Fruit fly (Drosophila melanogaster): Measurements from ENCODE around the gene Apl.

The Apl gene

dm6 chr3L:16584074-16584578, 10.9 kb upstream of the Apl start, which contains the start of gene UQCR-C2 (continued):
- TF ChIP-seq CG11696 (GFP tag; IDR thresholded peaks at IDR 0.05): no peak
- no peak for TF ChIP-seq en (GFP tag; optimal IDR thresholded peaks at IDR 0.05)
- no peak for TF ChIP-seq zen2 (GFP tag; IDR thresholded peaks at IDR 0.05; ENCODE audit: partially characterized antibody)
- no peak for TF ChIP-seq Trl (optimal IDR thresholded peaks at IDR 0.05)
- no peak for TF ChIP-seq Trl (GFP tag; optimal IDR thresholded peaks at IDR 0.05)
- no peak for TF ChIP-seq gcm2 (GFP tag; optimal IDR thresholded peaks at IDR 0.05)
- TF ChIP-seq CG32532 (GFP tag; IDR thresholded peaks at IDR 0.05): peak; percentile 16; the same call in 1 of the 2 replicates
- no peak for TF ChIP-seq CG12104 (GFP tag; optimal IDR thresholded peaks at IDR 0.05)
- no peak for TF ChIP-seq sisA (GFP tag; IDR thresholded peaks at IDR 0.05)
- TF ChIP-seq Blimp-1 (GFP tag; optimal IDR thresholded peaks at IDR 0.05): no peak
- TF ChIP-seq NC2β (GFP tag; optimal IDR thresholded peaks at IDR 0.05): peak; percentile 58
- TF ChIP-seq pita (GFP tag; optimal IDR thresholded peaks at IDR 0.05): no peak
- 0 out of 4 replicates have a peak, but pooled peaks have one; percentile 28 for TF ChIP-seq chinmo (GFP tag; IDR thresholded peaks at IDR 0.05; ENCODE audit: partially characterized antibody)
- TF ChIP-seq Dp (GFP tag; optimal IDR thresholded peaks at IDR 0.05): peak; percentile 64
- TF ChIP-seq CG9797 (GFP tag; optimal IDR thresholded peaks at IDR 0.05): peak; percentile 91
- TF ChIP-seq Ada2b (GFP tag; IDR thresholded peaks at IDR 0.05): no peak
- TF ChIP-seq HHEX (GFP tag; optimal IDR thresholded peaks at IDR 0.05): no peak
- no peak for TF ChIP-seq CG11247 (GFP tag; IDR thresholded peaks at IDR 0.05)
- no peak for TF ChIP-seq CG31388 (GFP tag; optimal IDR thresholded peaks at IDR 0.05)
- TF ChIP-seq CG4820 (GFP tag; optimal IDR thresholded peaks at IDR 0.05): no peak
- peak in 1 of 2 experiments; percentile 83 for TF ChIP-seq crp (GFP tag; optimal IDR thresholded peaks at IDR 0.05)
- TF ChIP-seq dm (GFP tag; optimal IDR thresholded peaks at IDR 0.05): no peak
- TF ChIP-seq CG11560 (tag; IDR thresholded peaks at IDR 0.05): no peak
- TF ChIP-seq Dfd (GFP tag; optimal IDR thresholded peaks at IDR 0.05): no peak
- TF ChIP-seq Xbp1 (GFP tag; optimal IDR thresholded peaks at IDR 0.05): peak; percentile 2
- TF ChIP-seq z (GFP tag; IDR thresholded peaks at IDR 0.05): no peak
- no peak for TF ChIP-seq Ravus (GFP tag; IDR thresholded peaks at IDR 0.05)
- no peak for TF ChIP-seq pum (GFP tag; optimal IDR thresholded peaks at IDR 0.05)
- peak; percentile 67 for TF ChIP-seq Sry-δ (GFP tag; optimal IDR thresholded peaks at IDR 0.05)
- TF ChIP-seq al (GFP tag; IDR thresholded peaks at IDR 0.05): no peak
- no peak for TF ChIP-seq CG10462 (GFP tag; optimal IDR thresholded peaks at IDR 0.05)
- peak; percentile 14 for TF ChIP-seq CG15601 (tag; optimal IDR thresholded peaks at IDR 0.05)
- TF ChIP-seq so (GFP tag; IDR thresholded peaks at IDR 0.05): no peak
- TF ChIP-seq CG4328 (GFP tag; optimal IDR thresholded peaks at IDR 0.05): no peak
- TF ChIP-seq Dip2 (GFP tag; IDR thresholded peaks at IDR 0.05): no peak
- TF ChIP-seq nerfin-1 (tag; optimal IDR thresholded peaks at IDR 0.05): peak; percentile 20
- no peak for TF ChIP-seq sqz (GFP tag; optimal IDR thresholded peaks at IDR 0.05)
- TF ChIP-seq CG10366 (GFP tag; IDR thresholded peaks at IDR 0.05): no peak
- no peak for TF ChIP-seq peb (GFP tag; IDR thresholded peaks at IDR 0.05)
- peak; percentile 98 for TF ChIP-seq gfzf (GFP tag; optimal IDR thresholded peaks at IDR 0.05)
- no peak for TF ChIP-seq Nf-YB (GFP tag; optimal IDR thresholded peaks at IDR 0.05)
- TF ChIP-seq HLH3B (GFP tag; IDR thresholded peaks at IDR 0.05): no peak
- TF ChIP-seq grau (tag; optimal IDR thresholded peaks at IDR 0.05): peak; percentile 41
- peak; percentile 63 for TF ChIP-seq E2f2 (GFP tag; IDR thresholded peaks at IDR 0.05)
- TF ChIP-seq tgo (GFP tag; IDR thresholded peaks at IDR 0.05): no peak
- TF ChIP-seq CG16863 (GFP tag; optimal IDR thresholded peaks at IDR 0.05): no peak
- TF ChIP-seq dan (GFP tag; IDR thresholded peaks at IDR 0.05): no peak
- no peak for TF ChIP-seq Jarid2 (GFP tag; optimal IDR thresholded peaks at IDR 0.05)
- TF ChIP-seq zf30C (GFP tag; optimal IDR thresholded peaks at IDR 0.05): no peak
- no peak for TF ChIP-seq Adf1 (GFP tag; IDR thresholded peaks at IDR 0.05)
- TF ChIP-seq Vsx1 (GFP tag; optimal IDR thresholded peaks at IDR 0.05): no peak
- no peak for TF ChIP-seq dmrt99B (tag; optimal IDR thresholded peaks at IDR 0.05)

All from whole organism, embryonic.